Fruit fly (Drosophila melanogaster): ENCODE measurements around the gene muc.
A peak's percentile ranks its signal among the peaks of the same experiment; 100 is the strongest.

The muc gene

dm6 chr2L:7411947-7412621 is 14.6 kb upstream of the muc start, which contains the start of gene chm (continued):
- TF ChIP-seq CrebA (GFP tag; optimal IDR thresholded peaks at IDR 0.05; ENCODE audit: borderline replicate concordance) (no peak), brk (GFP tag; optimal IDR thresholded peaks at IDR 0.05) (peak; percentile 49), Hr83 (GFP tag; optimal IDR thresholded peaks at IDR 0.05; ENCODE audit: poor library complexity, severe bottlenecking) (peak; percentile 80), jim (GFP tag; optimal IDR thresholded peaks at IDR 0.05) (no peak), HLH106 (tag; optimal IDR thresholded peaks at IDR 0.05) (peak; percentile 54), sage (GFP tag; optimal IDR thresholded peaks at IDR 0.05) (no peak), GATAd (GFP tag; optimal IDR thresholded peaks at IDR 0.05) (no peak)

- TF ChIP-seq dmrt93B (GFP tag; optimal IDR thresholded peaks at IDR 0.05) (peak; percentile 71), Mio (GFP tag; optimal IDR thresholded peaks at IDR 0.05) (no peak), Vsx2 (GFP tag; optimal IDR thresholded peaks at IDR 0.05; ENCODE audit: partially characterized antibody) (no peak), HLH106 (tag; optimal IDR thresholded peaks at IDR 0.05) (peak; percentile 78), tai (GFP tag; optimal IDR thresholded peaks at IDR 0.05) (peak; percentile 21), fru (GFP tag; optimal IDR thresholded peaks at IDR 0.05) (peak; percentile 72), woc (GFP tag; optimal IDR thresholded peaks at IDR 0.05) (peak; percentile 49), ey (GFP tag; optimal IDR thresholded peaks at IDR 0.05) (peak; percentile 68), lola (GFP tag; optimal IDR thresholded peaks at IDR 0.05) (no peak), GATAd (GFP tag; optimal IDR thresholded peaks at IDR 0.05) (no peak), rgr (GFP tag; optimal IDR thresholded peaks at IDR 0.05) (peak; percentile 74), br (GFP tag; optimal IDR thresholded peaks at IDR 0.05) (peak; percentile 44), OdsH (GFP tag; optimal IDR thresholded peaks at IDR 0.05) (peak; percentile 83), psq (GFP tag; optimal IDR thresholded peaks at IDR 0.05) (peak; percentile 72), Sp1 (GFP tag; optimal IDR thresholded peaks at IDR 0.05) (peak; percentile 89), dsf (GFP tag; optimal IDR thresholded peaks at IDR 0.05; ENCODE audit: borderline replicate concordance) (no peak), brk (GFP tag; optimal IDR thresholded peaks at IDR 0.05) (peak; percentile 6), dl (GFP tag; optimal IDR thresholded peaks at IDR 0.05; ENCODE audit: insufficient read depth in 1 of 2, partially characterized antibody in 2 of 2) (peak in 1 of 2 experiments; percentile 60), Hnf4 (GFP tag; optimal IDR thresholded peaks at IDR 0.05) (peak; percentile 2), h (GFP tag; optimal IDR thresholded peaks at IDR 0.05) (peak; percentile 73), CG9705 (GFP tag; optimal IDR thresholded peaks at IDR 0.05) (no peak), foxo (GFP tag; optimal IDR thresholded peaks at IDR 0.05) (peak in 1 of 2 experiments; percentile 82), sage (GFP tag; optimal IDR thresholded peaks at IDR 0.05) (peak; percentile 59), CG32264 (GFP tag; optimal IDR thresholded peaks at IDR 0.05) (no peak), N (GFP tag; optimal IDR thresholded peaks at IDR 0.05) (no peak), Dif (GFP tag; optimal IDR thresholded peaks at IDR 0.05; ENCODE audit: partially characterized antibody) (peak; percentile 89), Hr78 (GFP tag; optimal IDR thresholded peaks at IDR 0.05) (no peak), Jra (GFP tag; optimal IDR thresholded peaks at IDR 0.05) (peak; percentile 87), Hr83 (GFP tag; optimal IDR thresholded peaks at IDR 0.05; ENCODE audit: poor library complexity, severe bottlenecking) (peak; percentile 76), Rel (GFP tag; optimal IDR thresholded peaks at IDR 0.05) (no peak), Rel (tag; optimal IDR thresholded peaks at IDR 0.05) (peak; percentile 45), pan (optimal IDR thresholded peaks at IDR 0.05) (no peak)
Observed at dm6 chr2L:7418148-7418988, 8.3 kb upstream of the muc start.
